Fruit fly (Drosophila melanogaster): ENCODE data around the gene CG13280.

Gene CG13280

DNA sequence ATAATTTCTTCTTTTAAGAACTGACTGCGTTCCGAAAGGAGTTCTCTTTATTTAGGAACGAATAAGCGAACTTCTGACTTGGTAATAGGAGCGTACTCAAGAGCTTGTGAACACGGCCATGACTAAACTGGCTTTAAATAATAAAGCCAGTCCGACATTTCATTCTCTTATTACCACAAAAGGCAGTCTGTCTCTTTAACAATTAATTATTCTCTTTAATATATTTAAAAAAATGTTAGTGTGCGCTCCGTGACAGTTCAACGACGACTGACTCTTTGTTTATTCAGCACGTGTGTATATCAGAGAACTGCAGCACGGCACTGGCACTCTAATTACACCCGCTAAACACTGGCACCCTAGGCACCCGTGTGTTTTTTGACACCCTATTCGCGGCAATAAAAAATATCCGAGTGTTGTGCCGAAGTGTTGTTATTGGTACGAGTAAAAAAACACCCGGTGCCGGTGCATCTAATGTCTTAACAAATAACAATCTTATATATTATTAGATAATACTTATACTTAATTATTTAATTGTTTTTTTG lies 37.6 kb upstream of the CG13280 start, which contains the start of gene CG31809 (continued):
- no peak for TF ChIP-seq BEAF-32 (GFP tag; optimal IDR thresholded peaks at IDR 0.05)
- no peak for TF ChIP-seq CG33213 (GFP tag; optimal IDR thresholded peaks at IDR 0.05)
- TF ChIP-seq CG17385 (GFP tag; optimal IDR thresholded peaks at IDR 0.05): no peak
- TF ChIP-seq ems (GFP tag; optimal IDR thresholded peaks at IDR 0.05): no peak
- TF ChIP-seq Med (GFP tag): peak; percentile 66
- no peak for TF ChIP-seq salm (tag; optimal IDR thresholded peaks at IDR 0.05)
- no peak for TF ChIP-seq eve (GFP tag; optimal IDR thresholded peaks at IDR 0.05)
- TF ChIP-seq chinmo (GFP tag; IDR thresholded peaks at IDR 0.05; ENCODE audit: partially characterized antibody): 0 out of 4 replicates have a peak, but pooled peaks have one; percentile 62
- TF ChIP-seq CG6254 (GFP tag; optimal IDR thresholded peaks at IDR 0.05): peak; percentile 47
- TF ChIP-seq Bteb2 (GFP tag; optimal IDR thresholded peaks at IDR 0.05): no peak
- TF ChIP-seq stwl (tag; optimal IDR thresholded peaks at IDR 0.05): no peak
- TF ChIP-seq unpg (GFP tag; optimal IDR thresholded peaks at IDR 0.05): no peak
- TF ChIP-seq CG15514 (GFP tag; optimal IDR thresholded peaks at IDR 0.05): no peak
- TF ChIP-seq gcm2 (GFP tag; optimal IDR thresholded peaks at IDR 0.05): no peak
- TF ChIP-seq Xrp1 (GFP tag; IDR thresholded peaks at IDR 0.05): peak; percentile 22; the same call in 1 of the 2 replicates
- TF ChIP-seq hkb (optimal IDR thresholded peaks at IDR 0.05): no peak
- peak; percentile 38; the same call in 1 of the 2 replicates for TF ChIP-seq hkb (GFP tag; IDR thresholded peaks at IDR 0.05)
- peak; percentile 62 for TF ChIP-seq Deaf1 (tag; optimal IDR thresholded peaks at IDR 0.05)
- no peak for TF ChIP-seq Spps (tag; optimal IDR thresholded peaks at IDR 0.05)
- TF ChIP-seq az2 (GFP tag; optimal IDR thresholded peaks at IDR 0.05): no peak
- TF ChIP-seq CG9817 (tag; optimal IDR thresholded peaks at IDR 0.05): no peak
- TF ChIP-seq Sox102F (GFP tag; optimal IDR thresholded peaks at IDR 0.05): peak; percentile 4
- peak; percentile 20 for TF ChIP-seq CG13296 (GFP tag; optimal IDR thresholded peaks at IDR 0.05)
- no peak for TF ChIP-seq Rfx (GFP tag; IDR thresholded peaks at IDR 0.05)
- no peak for TF ChIP-seq org-1 (GFP tag; optimal IDR thresholded peaks at IDR 0.05)
- TF ChIP-seq vnd (GFP tag; IDR thresholded peaks at IDR 0.05; ENCODE audit: partially characterized antibody): no peak
- no peak for TF ChIP-seq CG11398 (GFP tag; optimal IDR thresholded peaks at IDR 0.05)
- TF ChIP-seq cwo (GFP tag; optimal IDR thresholded peaks at IDR 0.05): peak; percentile 67
- no peak for TF ChIP-seq B-H2 (GFP tag; optimal IDR thresholded peaks at IDR 0.05)

DNA sequence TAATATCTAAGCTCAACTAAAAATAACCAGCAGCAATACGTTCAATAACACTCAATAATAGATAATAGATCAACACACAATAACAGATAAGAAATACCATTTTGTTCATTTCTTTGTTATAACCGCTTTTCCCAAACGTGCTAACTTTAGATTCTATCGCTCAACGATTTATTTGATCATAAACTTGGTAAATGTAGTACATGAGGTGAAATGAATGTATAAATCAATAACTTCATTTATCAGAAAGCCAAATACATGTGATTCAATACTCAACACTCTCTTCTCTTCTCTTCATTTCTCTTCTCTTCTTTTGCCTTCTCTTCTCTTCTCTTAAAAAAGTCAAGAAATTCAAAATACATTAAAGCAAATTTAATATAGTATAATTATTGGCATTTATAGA lies 36.8 kb upstream of the CG13280 start:
- peak; percentile 56 for TF ChIP-seq mirr (GFP tag; optimal IDR thresholded peaks at IDR 0.05)
- TF ChIP-seq MESR4 (GFP tag; optimal IDR thresholded peaks at IDR 0.05): no peak
- no peak for TF ChIP-seq CG14860 (GFP tag; IDR thresholded peaks at IDR 0.05; ENCODE audit: partially characterized antibody)
- peak; percentile 6 for TF ChIP-seq CG6254 (GFP tag; optimal IDR thresholded peaks at IDR 0.05)
- TF ChIP-seq CG6175 (GFP tag; IDR thresholded peaks at IDR 0.05): no peak
- TF ChIP-seq insv (GFP tag; optimal IDR thresholded peaks at IDR 0.05): no peak
- no peak for TF ChIP-seq ERR (GFP tag; optimal IDR thresholded peaks at IDR 0.05)
- TF ChIP-seq so (GFP tag; IDR thresholded peaks at IDR 0.05): no peak
- TF ChIP-seq CG15601 (tag; optimal IDR thresholded peaks at IDR 0.05): peak; percentile 37
- no peak for TF ChIP-seq sens (GFP tag)
- no peak for TF ChIP-seq az2 (GFP tag; optimal IDR thresholded peaks at IDR 0.05)
- TF ChIP-seq TFAM (GFP tag; optimal IDR thresholded peaks at IDR 0.05): no peak
- TF ChIP-seq H2.0 (GFP tag; IDR thresholded peaks at IDR 0.05): no peak
- peak; percentile 9 for TF ChIP-seq sqz (GFP tag; optimal IDR thresholded peaks at IDR 0.05)
- no peak for TF ChIP-seq cad (GFP tag; optimal IDR thresholded peaks at IDR 0.05)
- TF ChIP-seq chinmo (GFP tag; IDR thresholded peaks at IDR 0.05; ENCODE audit: partially characterized antibody): no peak
- peak; percentile 75 for TF ChIP-seq CG3163 (GFP tag; optimal IDR thresholded peaks at IDR 0.05)
- TF ChIP-seq salm (tag; optimal IDR thresholded peaks at IDR 0.05): peak; percentile 45
- no peak for TF ChIP-seq CG6272 (GFP tag; IDR thresholded peaks at IDR 0.05)
- peak; percentile 70 for TF ChIP-seq exex (tag; optimal IDR thresholded peaks at IDR 0.05)
- no peak for TF ChIP-seq en (GFP tag; optimal IDR thresholded peaks at IDR 0.05)
- peak; percentile 19 for TF ChIP-seq CG13296 (GFP tag; optimal IDR thresholded peaks at IDR 0.05)
- TF ChIP-seq crp (GFP tag; optimal IDR thresholded peaks at IDR 0.05): no peak
- TF ChIP-seq Doc3 (GFP tag; IDR thresholded peaks at IDR 0.05; ENCODE audit: partially characterized antibody): no peak
- no peak for TF ChIP-seq NC2β (GFP tag; optimal IDR thresholded peaks at IDR 0.05)
- peak; percentile 19 for TF ChIP-seq CG2678 (tag; optimal IDR thresholded peaks at IDR 0.05)

All from whole organism, embryonic.